Fruit fly (Drosophila melanogaster) whole organism, wandering third instar larva: Measurements from ENCODE around the gene Yp1.

Source experiments
- CG32264 ChIP-seq: fragments of 200-800 bp; sonication (Bioruptor generic); optimal IDR thresholded peaks from 2 replicates; lab custom pipeline; 2016; ENCODE audit warnings: missing biosample characterization, missing genetic modification characterization
- CG9705 ChIP-seq: fragments of 200-800 bp; sonication (Bioruptor generic); optimal IDR thresholded peaks from 2 replicates; lab custom pipeline; 2018; ENCODE audit warnings: missing biosample characterization, mild to moderate bottlenecking, missing genetic modification characterization
- CrebA ChIP-seq: fragments of 200-800 bp; sonication (Bioruptor generic); optimal IDR thresholded peaks from 2 replicates; lab custom pipeline; 2016; ENCODE audit warnings: missing biosample characterization, mild to moderate bottlenecking, missing genetic modification characterization, borderline replicate concordance
- Dif ChIP-seq: fragments of 200-275, 200-300 bp; sonication (Bioruptor generic); optimal IDR thresholded peaks from 2 replicates; lab custom pipeline; 2018; ENCODE audit warnings: missing biosample characterization, missing genetic modification characterization; ENCODE audit not compliant: partially characterized antibody
- HLH106 ChIP-seq: fragments of 200-800 bp; optimal IDR thresholded peaks from 3 replicates; lab custom pipeline; 2019; ENCODE audit warnings: missing biosample characterization, mild to moderate bottlenecking, missing genetic modification characterization, moderate library complexity
- Hnf4 ChIP-seq: fragments of 200-800 bp; sonication (Bioruptor generic); optimal IDR thresholded peaks from 2 replicates; lab custom pipeline; 2016; ENCODE audit warnings: missing biosample characterization, mild to moderate bottlenecking, missing genetic modification characterization
- Hr78 ChIP-seq: fragments of >200 bp; optimal IDR thresholded peaks from 2 replicates; lab custom pipeline; 2017; ENCODE audit warnings: missing biosample characterization, missing genetic modification characterization
- Jra ChIP-seq: sonication (Bioruptor generic); optimal IDR thresholded peaks from 2 replicates; lab custom pipeline; 2016; ENCODE audit warnings: missing biosample characterization, missing genetic modification characterization
- Mio ChIP-seq: sonication (Bioruptor generic); optimal IDR thresholded peaks from 2 replicates; lab custom pipeline; 2016; ENCODE audit warnings: missing biosample characterization, missing genetic modification characterization
- Myc ChIP-seq: fragments of >200 bp; optimal IDR thresholded peaks from 2 replicates; lab custom pipeline; 2017
- N ChIP-seq: fragments of >200 bp; optimal IDR thresholded peaks from 2 replicates; lab custom pipeline; 2018; ENCODE audit warnings: missing biosample characterization, missing external identifiers, missing genetic modification characterization
- OdsH ChIP-seq: fragments of 200-800 bp; sonication (Bioruptor generic); optimal IDR thresholded peaks from 2 replicates; lab custom pipeline; 2016; ENCODE audit warnings: missing biosample characterization, mild to moderate bottlenecking, missing genetic modification characterization
- Rel ChIP-seq, 2 experiments: fragments of 200-800 bp; sonication (Bioruptor generic) in 1 of 2; optimal IDR thresholded peaks; 2 replicates in 1 of 2; 3 replicates in 1 of 2; lab custom pipeline; 2016 to 2019; ENCODE audit warnings: mild to moderate bottlenecking in 2 of 2, missing biosample characterization in 2 of 2, missing genetic modification characterization in 2 of 2, moderate library complexity in 1 of 2
- Sp1 ChIP-seq: fragments of 200-800 bp; sonication (Bioruptor generic); optimal IDR thresholded peaks from 3 replicates; lab custom pipeline; 2019; ENCODE audit warnings: missing biosample characterization, mild to moderate bottlenecking, missing genetic modification characterization, moderate library complexity
- Vsx2 ChIP-seq: fragments of 200-300, 225-300 bp; sonication (Bioruptor generic); optimal IDR thresholded peaks from 2 replicates; lab custom pipeline; 2018; ENCODE audit warnings: missing biosample characterization, missing genetic modification characterization; ENCODE audit not compliant: partially characterized antibody
- br ChIP-seq: fragments of 200-800 bp; sonication (Bioruptor generic); optimal IDR thresholded peaks from 2 replicates; lab custom pipeline; 2016; ENCODE audit warnings: missing biosample characterization, missing genetic modification characterization
- dl ChIP-seq, 2 experiments: fragments of 175-275, 200-275 bp in 1 of 2; fragments of 200-275 bp in 1 of 2; sonication (Bioruptor generic); optimal IDR thresholded peaks; lab custom pipeline; 2018; ENCODE audit warnings: mild to moderate bottlenecking in 2 of 2, missing biosample characterization in 2 of 2, missing genetic modification characterization in 2 of 2, moderate library complexity in 2 of 2; ENCODE audit not compliant: partially characterized antibody in 2 of 2, insufficient read depth in 1 of 2
- dmrt93B ChIP-seq: fragments of 200-800 bp; sonication (Bioruptor generic); optimal IDR thresholded peaks from 2 replicates; lab custom pipeline; 2018; ENCODE audit warnings: missing biosample characterization, mild to moderate bottlenecking, missing genetic modification characterization
- ey ChIP-seq: fragments of 200-800 bp; sonication (Bioruptor generic); optimal IDR thresholded peaks from 2 replicates; lab custom pipeline; 2016; ENCODE audit warnings: missing biosample characterization, missing genetic modification characterization
- foxo ChIP-seq, 2 experiments: fragments of 200-800 bp; sonication (Bioruptor generic); optimal IDR thresholded peaks; 2 replicates in 1 of 2; 3 replicates in 1 of 2; lab custom pipeline; 2016 to 2017; ENCODE audit warnings: missing biosample characterization in 2 of 2, missing genetic modification characterization in 2 of 2
- fru ChIP-seq: fragments of 200-800 bp; sonication (Bioruptor generic); optimal IDR thresholded peaks from 3 replicates; lab custom pipeline; 2016; ENCODE audit warnings: missing biosample characterization, mild to moderate bottlenecking, missing genetic modification characterization
- h ChIP-seq: fragments of 200-800 bp; sonication (Bioruptor generic); optimal IDR thresholded peaks from 3 replicates; lab custom pipeline; 2016; ENCODE audit warnings: missing biosample characterization, mild to moderate bottlenecking, missing genetic modification characterization
- jim ChIP-seq: fragments of 175-275, 200-325 bp; sonication (Bioruptor generic); optimal IDR thresholded peaks from 2 replicates; lab custom pipeline; 2016; ENCODE audit warnings: missing biosample characterization, mild to moderate bottlenecking, missing genetic modification characterization
- lola ChIP-seq: fragments of >200 bp; optimal IDR thresholded peaks from 2 replicates; lab custom pipeline; 2017; ENCODE audit warnings: missing biosample characterization, missing genetic modification characterization
- pan ChIP-seq: fragments of >200 bp; optimal IDR thresholded peaks from 2 replicates; lab custom pipeline; 2017
- psq ChIP-seq: fragments of 200-800 bp; sonication (Bioruptor generic); optimal IDR thresholded peaks from 3 replicates; lab custom pipeline; 2017; ENCODE audit warnings: missing biosample characterization, mild to moderate bottlenecking, missing genetic modification characterization, moderate library complexity
- rgr ChIP-seq: fragments of 200-800 bp; sonication (Bioruptor generic); optimal IDR thresholded peaks from 3 replicates; lab custom pipeline; 2016; ENCODE audit warnings: missing biosample characterization, mild to moderate bottlenecking, missing genetic modification characterization
- sage ChIP-seq: fragments of 200-800 bp; sonication (Bioruptor generic); optimal IDR thresholded peaks from 2 replicates; lab custom pipeline; 2016; ENCODE audit warnings: missing biosample characterization, mild to moderate bottlenecking, missing genetic modification characterization
- sv ChIP-seq: fragments of 200-800 bp; sonication (Bioruptor generic); optimal IDR thresholded peaks from 3 replicates; lab custom pipeline; 2016; ENCODE audit warnings: missing biosample characterization, missing genetic modification characterization
- tai ChIP-seq: sonication (Bioruptor generic); optimal IDR thresholded peaks from 2 replicates; lab custom pipeline; 2016; ENCODE audit warnings: missing biosample characterization, missing genetic modification characterization
- usp ChIP-seq: fragments of >200 bp; optimal IDR thresholded peaks from 2 replicates; lab custom pipeline; 2017; ENCODE audit warnings: missing biosample characterization, missing genetic modification characterization

Gene Yp1

dm6 chrX:10053547-10053946 is at the start of gene Yp1:
Yp1 (plus strand) TSS chrX:10053811.
- no peak for TF ChIP-seq psq (GFP tag; lab: Kevin White, UChicago)
- TF ChIP-seq pan: no peak
- TF ChIP-seq Rel (GFP tag; optimal IDR thresholded peaks at IDR 0.05; lab: Kevin White, UChicago): no peak
- no peak for TF ChIP-seq Rel (tag; optimal IDR thresholded peaks at IDR 0.05; lab: Kevin White, UChicago)
- TF ChIP-seq Mio: no peak
- no peak for TF ChIP-seq foxo (GFP tag; optimal IDR thresholded peaks at IDR 0.05; lab: Kevin White, UChicago)
- TF ChIP-seq br (GFP tag; lab: Kevin White, UChicago): no peak
- TF ChIP-seq Hr78 (GFP tag; lab: Kevin White, UChicago): no peak
- no peak for TF ChIP-seq Dif (GFP tag; lab: Kevin White, UChicago)
- TF ChIP-seq lola (GFP tag; lab: Kevin White, UChicago): no peak
- no peak for TF ChIP-seq usp (GFP tag; lab: Kevin White, UChicago)
- TF ChIP-seq fru (GFP tag; lab: Kevin White, UChicago): no peak
- TF ChIP-seq sage (GFP tag; lab: Kevin White, UChicago): no peak
- TF ChIP-seq dmrt93B: no peak
- TF ChIP-seq dl (GFP tag; optimal IDR thresholded peaks at IDR 0.05; lab: Kevin White, UChicago; ENCODE audit: insufficient read depth in 1 of 2, partially characterized antibody in 2 of 2): no peak
- no peak for TF ChIP-seq CG32264
- no peak for TF ChIP-seq rgr
- no peak for TF ChIP-seq h
- TF ChIP-seq jim: no peak

DNA sequence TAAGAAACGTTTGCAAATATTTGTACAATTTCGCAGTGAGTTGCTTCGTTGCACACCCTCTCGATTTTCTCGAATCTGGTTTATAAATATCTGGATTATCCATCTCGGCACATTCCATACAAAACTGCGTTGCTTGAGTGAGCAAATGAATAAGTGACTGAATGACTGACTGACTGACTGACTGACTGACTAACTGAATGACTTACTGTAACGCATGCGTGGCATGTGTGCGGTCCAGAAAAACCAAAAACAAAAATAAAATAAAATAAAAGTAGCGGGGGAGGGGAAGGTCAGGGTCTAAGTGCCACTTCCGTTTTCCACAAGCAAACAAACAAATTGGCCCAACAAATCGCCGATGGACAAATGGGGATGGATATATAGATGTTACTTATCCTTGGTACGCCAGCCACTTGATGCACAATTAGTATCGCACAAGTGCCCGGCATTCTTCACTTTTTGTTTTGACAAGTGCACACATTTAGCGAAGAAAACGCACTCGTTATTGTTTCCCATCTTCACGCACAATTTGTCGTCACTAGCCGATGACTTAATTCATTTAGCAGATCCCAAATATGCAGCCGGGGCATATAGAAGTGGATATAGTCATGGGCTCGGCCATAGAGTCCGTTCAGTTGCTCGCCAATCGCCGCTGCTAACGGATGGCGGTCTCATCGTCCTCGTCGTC is 44.9 kb upstream of the Yp1 start, which contains the start of gene CG33557:
CG33557 (plus strand) TSS at position 635 of the 685 bp plus-strand sequence.
- TF ChIP-seq fru (GFP tag; lab: Kevin White, UChicago): no peak
- TF ChIP-seq lola (GFP tag; lab: Kevin White, UChicago): no peak

- TF ChIP-seq Mio (no peak), sage (GFP tag; lab: Kevin White, UChicago) (no peak), pan (no peak), usp (GFP tag; lab: Kevin White, UChicago) (no peak), OdsH (GFP tag; lab: Kevin White, UChicago) (no peak), rgr (no peak), lola (GFP tag; lab: Kevin White, UChicago) (no peak), dl (GFP tag; optimal IDR thresholded peaks at IDR 0.05; lab: Kevin White, UChicago; ENCODE audit: insufficient read depth in 1 of 2, partially characterized antibody in 2 of 2) (no peak), Myc (lab: Kevin White, UChicago) (peak; percentile 82), Vsx2 (GFP tag; lab: Kevin White, UChicago) (no peak), sv (GFP tag; lab: Kevin White, UChicago) (no peak), CG9705 (GFP tag; lab: Kevin White, UChicago) (no peak), ey (GFP tag; lab: Kevin White, UChicago) (no peak), HLH106 (peak; percentile 37), foxo (GFP tag; optimal IDR thresholded peaks at IDR 0.05; lab: Kevin White, UChicago) (peak in 1 of 2 experiments; percentile 22), jim (no peak), fru (GFP tag; lab: Kevin White, UChicago) (no peak), Jra (GFP tag; lab: Kevin White, UChicago) (no peak), Hnf4 (GFP tag; lab: Kevin White, UChicago) (no peak), CG32264 (no peak)
- TF ChIP-seq, all 38 proteins: peak for 3
Observed at dm6 chrX:10009794-10010614, 43.6 kb upstream of the Yp1 start, which contains the start of gene Dna2. Dna2 (plus strand) TSS chrX:10010481.

- TF ChIP-seq Sp1 (GFP tag; lab: Kevin White, UChicago): no peak
- no peak for TF ChIP-seq Hr78 (GFP tag; lab: Kevin White, UChicago)
- TF ChIP-seq N (GFP tag; lab: Kevin White, UChicago): no peak
- TF ChIP-seq CG9705 (GFP tag; lab: Kevin White, UChicago): no peak
- TF ChIP-seq foxo (GFP tag; optimal IDR thresholded peaks at IDR 0.05; lab: Kevin White, UChicago): no peak
- no peak for TF ChIP-seq Mio
- TF ChIP-seq Jra (GFP tag; lab: Kevin White, UChicago): no peak
- no peak for TF ChIP-seq lola (GFP tag; lab: Kevin White, UChicago)
- no peak for TF ChIP-seq jim
- no peak for TF ChIP-seq rgr
- no peak for TF ChIP-seq dl (GFP tag; optimal IDR thresholded peaks at IDR 0.05; lab: Kevin White, UChicago; ENCODE audit: insufficient read depth in 1 of 2, partially characterized antibody in 2 of 2)
- TF ChIP-seq tai (GFP tag; lab: Kevin White, UChicago): no peak
- no peak for TF ChIP-seq CrebA
- TF ChIP-seq pan: no peak
Observed at dm6 chrX:10014738-10015703, 38.6 kb upstream of the Yp1 start.
